Fruit fly (Drosophila melanogaster) whole organism, adult: Measurements from ENCODE around the gene CG13108.

ENCODE experiments used
- CG12768 ChIP-seq: fragments of 200-800 bp; sonication (Bioruptor generic); optimal IDR thresholded peaks from 2 replicates; lab custom pipeline; 2017; ENCODE audit warnings: missing biosample characterization, missing genetic modification characterization, mild to moderate bottlenecking, moderate library complexity, missing genetic modification reagents
- CG14711 ChIP-seq: fragments of 200-800 bp; sonication (Bioruptor generic); optimal IDR thresholded peaks from 2 replicates; lab custom pipeline; 2018; ENCODE audit warnings: missing biosample characterization, mild to moderate bottlenecking, missing genetic modification characterization, moderate library complexity
- CG5204 ChIP-seq: fragments of 200-800 bp; sonication (Bioruptor generic); optimal IDR thresholded peaks from 2 replicates; lab custom pipeline; 2016; ENCODE audit warnings: missing biosample characterization, missing genetic modification characterization
- CG7045 ChIP-seq: fragments of 200-800 bp; sonication (Bioruptor generic); optimal IDR thresholded peaks from 2 replicates; lab custom pipeline; 2017; ENCODE audit warnings: missing biosample characterization, mild to moderate bottlenecking, missing genetic modification characterization
- CG7101 ChIP-seq: fragments of 200-800 bp; sonication (Bioruptor generic); optimal IDR thresholded peaks from 2 replicates; lab custom pipeline; 2018; ENCODE audit warnings: missing biosample characterization, mild to moderate bottlenecking, missing genetic modification characterization, moderate library complexity
- Mnt ChIP-seq: fragments of 200-800 bp; sonication (Bioruptor generic); optimal IDR thresholded peaks from 2 replicates; lab custom pipeline; 2016; ENCODE audit warnings: missing biosample characterization, mild to moderate bottlenecking, missing genetic modification characterization
- cic ChIP-seq: fragments of 200-800 bp; sonication (Bioruptor generic); optimal IDR thresholded peaks from 2 replicates; lab custom pipeline; 2017; ENCODE audit warnings: missing biosample characterization, mild to moderate bottlenecking, missing genetic modification characterization, moderate library complexity
- kay ChIP-seq: fragments of 200-800 bp; sonication (Bioruptor generic); peaks from one replicate; lab custom pipeline; 2016; ENCODE audit warnings: missing biosample characterization, missing genetic modification characterization, borderline replicate concordance
- tj ChIP-seq: fragments of 200-800 bp; sonication (Bioruptor generic); optimal IDR thresholded peaks from 3 replicates; lab custom pipeline; 2017; ENCODE audit warnings: missing biosample characterization, mild to moderate bottlenecking, missing genetic modification characterization, moderate library complexity
- toe ChIP-seq: fragments of 200-800 bp; sonication (Bioruptor generic); optimal IDR thresholded peaks from 2 replicates; lab custom pipeline; 2016; ENCODE audit warnings: missing biosample characterization, missing genetic modification characterization

DNA sequence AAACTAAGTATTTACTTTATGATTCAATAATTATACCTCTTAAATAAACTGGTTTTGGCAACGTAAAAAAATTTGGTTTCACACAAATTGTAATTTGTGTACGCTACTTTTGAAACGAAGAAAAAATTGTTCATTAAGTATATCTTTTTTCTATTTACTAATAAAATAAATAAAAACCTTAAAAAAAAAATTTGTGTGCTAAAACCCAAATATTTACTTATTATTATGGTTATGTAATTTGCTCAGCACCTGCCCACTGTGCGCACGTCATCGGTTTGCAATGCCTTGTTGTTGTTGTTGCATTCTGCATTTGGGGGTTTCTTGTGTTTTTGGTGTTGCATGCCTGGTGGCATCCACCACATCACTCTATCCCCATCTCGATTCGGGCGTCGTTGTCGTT, 43.1 kb downstream of the CG13108 start:
- no peak for TF ChIP-seq toe (GFP tag; lab: Kevin White, UChicago)
- TF ChIP-seq CG7101 (tag; lab: Kevin White, UChicago): no peak
- no peak for TF ChIP-seq kay (GFP tag; lab: Kevin White, UChicago)
- TF ChIP-seq CG5204 (GFP tag; lab: Kevin White, UChicago): no peak
- TF ChIP-seq cic (GFP tag; lab: Kevin White, UChicago): no peak
- no peak for TF ChIP-seq CG14711 (tag; lab: Kevin White, UChicago)
- TF ChIP-seq CG12768 (GFP tag; lab: Kevin White, UChicago): no peak
- TF ChIP-seq Mnt (GFP tag; lab: Kevin White, UChicago): no peak
- no peak for TF ChIP-seq tj (GFP tag; lab: Kevin White, UChicago)
- no peak for TF ChIP-seq CG7045 (GFP tag; lab: Kevin White, UChicago)
